Worm (Caenorhabditis elegans) whole organism, mixed stage, embryonic: ENCODE data around the gene algn-12.

ENCODE experiments used
- elt-1 ChIP-seq: sonication (generic microtip); optimal IDR thresholded peaks from 2 replicates; lab custom pipeline; 2017; ENCODE audit warnings: missing genetic modification characterization, mild to moderate bottlenecking, missing compliant biosample characterization, antibody characterized with exemption, moderate library complexity, borderline replicate concordance; ENCODE audit not compliant: insufficient read depth
- lin-13 ChIP-seq: fragments of 150-350 bp; optimal IDR thresholded peaks from 2 replicates; lab custom pipeline; 2014; ENCODE audit warnings: missing biosample characterization, missing genetic modification characterization
- lin-32 ChIP-seq: fragments of 200-800 bp; sonication (Bioruptor generic); optimal IDR thresholded peaks from 2 replicates; lab custom pipeline; 2018; ENCODE audit warnings: mild to moderate bottlenecking, missing genetic modification characterization, missing compliant biosample characterization
- nhr-237 ChIP-seq: fragments of 150-350 bp; optimal IDR thresholded peaks from 2 replicates; lab custom pipeline; 2014; ENCODE audit warnings: missing biosample characterization, missing genetic modification characterization
- nhr-28 ChIP-seq: fragments of 150-350 bp; optimal IDR thresholded peaks from 2 replicates; lab custom pipeline; 2014; ENCODE audit warnings: missing biosample characterization, missing genetic modification characterization
- pha-4 ChIP-seq: fragments of 150-350 bp; optimal IDR thresholded peaks from 2 replicates; lab custom pipeline; 2018; ENCODE audit warnings: missing biosample characterization, missing genetic modification reagents, missing genetic modification characterization
- sptf-1 ChIP-seq: sonication (generic microtip); optimal IDR thresholded peaks from 2 replicates; lab custom pipeline; 2017; ENCODE audit warnings: mild to moderate bottlenecking, missing genetic modification characterization, moderate library complexity, missing compliant biosample characterization
- unc-62 ChIP-seq: fragments of 150-350 bp; optimal IDR thresholded peaks from 2 replicates; lab custom pipeline; 2014; ENCODE audit warnings: missing biosample characterization, missing genetic modification reagents, missing genetic modification characterization
- ztf-11 ChIP-seq: fragments of 150-350 bp; optimal IDR thresholded peaks from 2 replicates; lab custom pipeline; 2014; ENCODE audit warnings: missing biosample characterization, missing genetic modification characterization

DNA sequence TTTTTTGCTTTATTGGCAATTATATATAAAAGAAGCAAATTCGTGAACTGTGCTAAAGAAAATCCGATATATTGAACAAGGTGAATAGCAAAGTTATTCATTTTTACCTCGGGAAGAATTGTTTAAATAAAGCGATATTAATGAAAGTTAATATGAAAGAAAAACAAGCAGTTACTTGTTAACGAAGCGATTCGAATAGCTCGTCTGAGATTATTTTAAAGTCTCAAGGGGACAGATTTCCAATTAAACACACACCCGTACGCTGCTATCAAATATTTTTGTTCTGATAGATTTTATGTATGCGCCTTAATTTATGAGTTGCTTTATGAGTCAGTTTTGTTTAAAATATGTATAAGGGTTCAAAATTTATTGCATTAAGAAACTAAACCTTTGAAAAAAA is 32.9 kb downstream of the algn-12 start, which contains the start of gene str-140:
- no peak for TF ChIP-seq unc-62 (GFP tag; lab: Kevin White, UChicago)
- no peak for TF ChIP-seq lin-32 (GFP tag; lab: Kevin White, UChicago)
- no peak for TF ChIP-seq nhr-237 (tag; lab: Kevin White, UChicago)
- no peak for TF ChIP-seq ztf-11 (tag; lab: Kevin White, UChicago)
- no peak for TF ChIP-seq lin-13 (tag; lab: Kevin White, UChicago)
- TF ChIP-seq pha-4 (tag; lab: Kevin White, UChicago): no peak
- TF ChIP-seq nhr-28 (tag; lab: Kevin White, UChicago): no peak
- TF ChIP-seq elt-1 (tag; lab: Kevin White, UChicago): no peak
- TF ChIP-seq sptf-1 (tag; lab: Kevin White, UChicago): no peak
